Fruit fly (Drosophila melanogaster): ENCODE data around the gene ValRS-m.

DNA sequence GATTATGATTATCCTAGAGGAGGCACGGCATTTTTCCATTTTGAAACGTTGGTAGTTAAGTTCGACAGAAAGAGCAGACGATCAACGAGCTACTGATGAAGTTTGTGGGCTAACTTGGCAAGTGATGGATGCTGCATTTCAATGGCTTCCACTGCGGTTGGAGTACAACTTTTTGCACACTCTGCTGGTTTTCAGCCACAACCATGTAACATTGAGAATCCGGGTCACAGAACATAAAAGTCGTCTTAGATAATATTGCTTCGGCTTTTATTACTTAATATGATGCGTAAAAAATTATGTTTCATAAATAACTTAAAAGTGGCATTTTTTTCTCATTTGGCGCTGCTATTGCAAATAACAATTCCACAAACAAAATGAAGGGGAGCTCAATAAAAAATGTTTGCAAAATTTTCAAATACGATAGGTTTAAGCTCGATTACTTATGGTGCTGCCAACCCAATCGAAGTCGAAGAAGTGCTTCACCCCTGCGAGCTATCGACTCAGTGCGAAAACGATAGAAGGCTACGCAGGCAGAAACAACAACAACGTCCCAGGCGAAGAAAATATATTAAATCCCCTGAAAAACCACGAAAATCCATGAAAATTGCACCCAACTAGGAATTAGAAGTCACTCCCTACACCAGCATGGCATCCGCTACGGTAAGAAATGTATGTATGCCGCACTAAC lies 1.9 kb upstream of the ValRS-m start, which contains the start of the genes CG5653 and CG5021:
- no peak for TF ChIP-seq dsf (GFP tag; optimal IDR thresholded peaks at IDR 0.05; ENCODE audit: borderline replicate concordance)
- no peak for TF ChIP-seq jim (GFP tag; optimal IDR thresholded peaks at IDR 0.05)
- TF ChIP-seq psq (GFP tag; optimal IDR thresholded peaks at IDR 0.05) = no peak

Measured in whole organism, wandering third instar larva.